Fruit fly (Drosophila melanogaster) whole organism, embryonic: ENCODE data around the gene Naa20A.

Source experiments
- Ada2b ChIP-seq: fragments of 200-800 bp; sonication (Bioruptor generic); IDR thresholded peaks from 2 replicates; pipeline ENCODE4 v1.3.6; 2022; ENCODE audit warnings: missing biosample characterization, missing genetic modification characterization
- CG10366 ChIP-seq: fragments of 200-800 bp; sonication (Bioruptor generic); IDR thresholded peaks from 2 replicates; pipeline ENCODE4 v1.3.6; 2022; ENCODE audit warnings: missing biosample characterization, missing genetic modification characterization
- CG10654 ChIP-seq: fragments of 200-800 bp; sonication (Bioruptor generic); optimal IDR thresholded peaks from 2 replicates; lab custom pipeline; 2016; ENCODE audit warnings: missing biosample characterization, missing genetic modification characterization
- CG11398 ChIP-seq: fragments of 200-800 bp; sonication (Bioruptor generic); optimal IDR thresholded peaks from 2 replicates; lab custom pipeline; 2016; ENCODE audit warnings: missing biosample characterization, missing genetic modification characterization
- CG12219 ChIP-seq: fragments of 200-800 bp; sonication (Bioruptor generic); optimal IDR thresholded peaks from 3 replicates; lab custom pipeline; 2018; ENCODE audit warnings: missing biosample characterization, mild to moderate bottlenecking, missing genetic modification characterization
- CG1233 ChIP-seq: fragments of 200-800 bp; sonication (Bioruptor generic); optimal IDR thresholded peaks from 4 replicates; lab custom pipeline; 2018; ENCODE audit warnings: missing biosample characterization, mild to moderate bottlenecking, missing genetic modification characterization
- CG14965 ChIP-seq: fragments of 200-800 bp; sonication (Bioruptor generic); optimal IDR thresholded peaks from 2 replicates; lab custom pipeline; 2016; ENCODE audit warnings: missing biosample characterization, missing genetic modification characterization, borderline replicate concordance
- CG17912 ChIP-seq: fragments of 200-800 bp; sonication (Bioruptor generic); optimal IDR thresholded peaks from 2 replicates; lab custom pipeline; 2018; ENCODE audit warnings: missing biosample characterization, mild to moderate bottlenecking, missing genetic modification characterization
- CG18764 ChIP-seq: fragments of 200-800 bp; sonication (Bioruptor generic); optimal IDR thresholded peaks from 3 replicates; lab custom pipeline; 2016; ENCODE audit warnings: missing biosample characterization, missing genetic modification characterization
- CG2120 ChIP-seq: fragments of 200-800 bp; sonication (Bioruptor generic); optimal IDR thresholded peaks from 3 replicates; lab custom pipeline; 2016; ENCODE audit warnings: missing biosample characterization, missing genetic modification characterization
- CG2202 ChIP-seq: fragments of 200-800 bp; sonication (Bioruptor generic); optimal IDR thresholded peaks from 2 replicates; lab custom pipeline; 2018; ENCODE audit warnings: missing biosample characterization, mild to moderate bottlenecking, missing genetic modification characterization
- CG2678 ChIP-seq: fragments of 200-800 bp; sonication (Bioruptor generic); optimal IDR thresholded peaks from 3 replicates; lab custom pipeline; 2019; ENCODE audit warnings: missing biosample characterization, mild to moderate bottlenecking, missing genetic modification characterization, moderate library complexity
- CG2875 ChIP-seq: fragments of 200-800 bp; sonication (Bioruptor generic); optimal IDR thresholded peaks from 2 replicates; lab custom pipeline; 2017; ENCODE audit warnings: missing biosample characterization, mild to moderate bottlenecking, missing genetic modification characterization, missing genetic modification reagents
- CG2889 ChIP-seq: fragments of 200-800 bp; sonication (Bioruptor generic); IDR thresholded peaks from 3 replicates; pipeline ENCODE4 v1.3.6; 2022; ENCODE audit warnings: missing biosample characterization, missing genetic modification characterization
- CG31388 ChIP-seq: fragments of 200-800 bp; sonication (Bioruptor generic); optimal IDR thresholded peaks from 2 replicates; lab custom pipeline; 2016; ENCODE audit warnings: missing biosample characterization, missing genetic modification characterization
- CG32772 ChIP-seq: fragments of 200-800 bp; sonication (Bioruptor generic); IDR thresholded peaks from 2 replicates; pipeline ENCODE4 v1.3.6; 2022; ENCODE audit warnings: missing biosample characterization, missing genetic modification characterization
- CG34422 ChIP-seq: fragments of 200-800 bp; sonication (Bioruptor generic); IDR thresholded peaks from 3 replicates; pipeline ENCODE4 v1.3.6; 2022; ENCODE audit warnings: missing biosample characterization, missing genetic modification characterization
- CG7556 ChIP-seq: fragments of 200-800 bp; sonication (Bioruptor generic); optimal IDR thresholded peaks from 2 replicates; lab custom pipeline; 2017; ENCODE audit warnings: missing biosample characterization, mild to moderate bottlenecking, missing genetic modification characterization
- CG8765 ChIP-seq: fragments of 200-800 bp; sonication (Bioruptor generic); IDR thresholded peaks from 2 replicates; pipeline ENCODE4 v1.3.6; 2022; ENCODE audit warnings: missing biosample characterization, missing genetic modification characterization
- CkIIα-i1 ChIP-seq: fragments of 200-800 bp; sonication (Bioruptor generic); IDR thresholded peaks from 2 replicates; pipeline ENCODE4 v1.3.6; 2022; ENCODE audit warnings: missing biosample characterization, missing genetic modification characterization
- E2f1 ChIP-seq: fragments of 200-800 bp; sonication (Bioruptor generic); IDR thresholded peaks from 2 replicates; pipeline ENCODE4 v1.3.6; 2022; ENCODE audit warnings: missing biosample characterization, missing genetic modification characterization
- ERR ChIP-seq: fragments of 200-800 bp; sonication (Bioruptor generic); optimal IDR thresholded peaks from 2 replicates; lab custom pipeline; 2016; ENCODE audit warnings: missing biosample characterization, missing genetic modification characterization
- HLH54F ChIP-seq: fragments of 200-800 bp; sonication (Bioruptor generic); optimal IDR thresholded peaks from 3 replicates; lab custom pipeline; 2016; ENCODE audit warnings: missing biosample characterization, missing genetic modification characterization
- Hand ChIP-seq: fragments of 200-800 bp; sonication (Bioruptor generic); optimal IDR thresholded peaks from 2 replicates; lab custom pipeline; 2017; ENCODE audit warnings: mild to moderate bottlenecking, missing biosample characterization, missing genetic modification reagents, missing genetic modification characterization
- HmgD ChIP-seq: fragments of 200-800 bp; sonication (Bioruptor generic); optimal IDR thresholded peaks from 3 replicates; lab custom pipeline; 2016; ENCODE audit warnings: missing biosample characterization, missing genetic modification characterization
- Kr ChIP-seq: fragments of 200-800 bp; sonication (Bioruptor generic); optimal IDR thresholded peaks from 2 replicates; lab custom pipeline; 2017; ENCODE audit warnings: missing biosample characterization, mild to moderate bottlenecking, missing genetic modification characterization
- Lhr ChIP-seq: fragments of 200-800 bp; sonication (Bioruptor generic); optimal IDR thresholded peaks from 3 replicates; lab custom pipeline; 2017; ENCODE audit warnings: mild to moderate bottlenecking, missing biosample characterization, missing genetic modification reagents, missing genetic modification characterization
- Lim3 ChIP-seq: fragments of 200-800 bp; sonication (Bioruptor generic); IDR thresholded peaks from 2 replicates; pipeline ENCODE4 v1.3.6; 2022; ENCODE audit warnings: missing biosample characterization, missing genetic modification characterization
- MESR4 ChIP-seq: fragments of 200-800 bp; sonication (Bioruptor generic); optimal IDR thresholded peaks from 2 replicates; lab custom pipeline; 2018; ENCODE audit warnings: missing biosample characterization, mild to moderate bottlenecking, missing genetic modification characterization, moderate library complexity
- Mad ChIP-seq: fragments of 200-800 bp; sonication (Bioruptor generic); optimal IDR thresholded peaks from 2 replicates; lab custom pipeline; 2016; ENCODE audit warnings: missing biosample characterization, missing genetic modification characterization
- PHDP ChIP-seq: fragments of 200-800 bp; sonication (Bioruptor generic); optimal IDR thresholded peaks from 3 replicates; lab custom pipeline; 2018; ENCODE audit warnings: missing biosample characterization, mild to moderate bottlenecking, missing genetic modification characterization, moderate library complexity
- Poxn ChIP-seq: fragments of 200-800 bp; sonication (Bioruptor generic); IDR thresholded peaks from 2 replicates; pipeline ENCODE4 v1.3.6; 2022; ENCODE audit warnings: missing biosample characterization, missing genetic modification characterization
- Side ChIP-seq: fragments of 200-800 bp; sonication (Bioruptor generic); optimal IDR thresholded peaks from 2 replicates; lab custom pipeline; 2016; ENCODE audit warnings: missing biosample characterization, missing genetic modification characterization
- Xbp1 ChIP-seq: fragments of 200-800 bp; sonication (Bioruptor generic); optimal IDR thresholded peaks from 3 replicates; lab custom pipeline; 2016; ENCODE audit warnings: missing biosample characterization, mild to moderate bottlenecking, missing genetic modification characterization
- abd-A ChIP-seq: fragments of 200-800 bp; sonication (Bioruptor generic); optimal IDR thresholded peaks from 3 replicates; lab custom pipeline; 2019; ENCODE audit warnings: missing biosample characterization, mild to moderate bottlenecking, missing genetic modification characterization, moderate library complexity
- caup ChIP-seq: fragments of 200-800 bp; sonication (Bioruptor generic); optimal IDR thresholded peaks from 3 replicates; lab custom pipeline; 2017; ENCODE audit warnings: missing biosample characterization, mild to moderate bottlenecking, missing genetic modification characterization, moderate library complexity; ENCODE audit not compliant: severe bottlenecking
- croc ChIP-seq: fragments of 200-800 bp; sonication (Bioruptor generic); conservative IDR thresholded peaks from 3 replicates; pipeline ENCODE4 v1.3.6; 2022; ENCODE audit warnings: missing biosample characterization, missing genetic modification characterization
- dysf ChIP-seq: fragments of 200-800 bp; sonication (Bioruptor generic); IDR thresholded peaks from 3 replicates; pipeline ENCODE4 v1.3.6; 2022; ENCODE audit warnings: missing biosample characterization, missing genetic modification characterization
- emc ChIP-seq: fragments of 200-800 bp; sonication (Bioruptor generic); optimal IDR thresholded peaks from 2 replicates; lab custom pipeline; 2016; ENCODE audit warnings: missing biosample characterization, missing genetic modification characterization
- exex ChIP-seq: fragments of 200-800 bp; sonication (Bioruptor generic); optimal IDR thresholded peaks from 4 replicates; lab custom pipeline; 2018; ENCODE audit warnings: missing biosample characterization, mild to moderate bottlenecking, missing genetic modification characterization, moderate library complexity
- fd3F ChIP-seq: fragments of 200-800 bp; sonication (Bioruptor generic); optimal IDR thresholded peaks from 2 replicates; lab custom pipeline; 2018; ENCODE audit warnings: missing biosample characterization, mild to moderate bottlenecking, missing genetic modification characterization, moderate library complexity
- gcm2 ChIP-seq: fragments of 200-800 bp; sonication (Bioruptor generic); optimal IDR thresholded peaks from 2 replicates; lab custom pipeline; 2016; ENCODE audit warnings: missing biosample characterization, missing genetic modification characterization
- grau ChIP-seq: fragments of 200-800 bp; optimal IDR thresholded peaks from 3 replicates; lab custom pipeline; 2019; ENCODE audit warnings: missing biosample characterization, mild to moderate bottlenecking, missing genetic modification characterization, moderate library complexity
- hth ChIP-seq: fragments of >200 bp; optimal IDR thresholded peaks from 2 replicates; lab custom pipeline; 2017; ENCODE audit warnings: inconsistent platforms
- jing ChIP-seq: fragments of 200-800 bp; sonication (Bioruptor generic); optimal IDR thresholded peaks from 2 replicates; lab custom pipeline; 2018; ENCODE audit warnings: missing biosample characterization, mild to moderate bottlenecking, missing genetic modification characterization
- maf-S ChIP-seq: fragments of 200-800 bp; sonication (Bioruptor generic); optimal IDR thresholded peaks from 2 replicates; lab custom pipeline; 2016; ENCODE audit warnings: missing biosample characterization, missing genetic modification characterization
- mirr ChIP-seq: fragments of 200-800 bp; sonication (Bioruptor generic); optimal IDR thresholded peaks from 3 replicates; lab custom pipeline; 2018; ENCODE audit warnings: missing biosample characterization, mild to moderate bottlenecking, missing genetic modification characterization
- row ChIP-seq: fragments of 200-800 bp; sonication (Bioruptor generic); IDR thresholded peaks from 3 replicates; pipeline ENCODE4 v1.3.6; 2022; ENCODE audit warnings: missing biosample characterization, missing genetic modification characterization
- slp2 ChIP-seq: fragments of 200-800 bp; sonication (Bioruptor generic); optimal IDR thresholded peaks from 2 replicates; lab custom pipeline; 2016; ENCODE audit warnings: missing biosample characterization, missing genetic modification characterization
- vnd ChIP-seq: fragments of 200-800 bp; sonication (Bioruptor generic); IDR thresholded peaks from 3 replicates; pipeline ENCODE4 v1.3.6; 2022; ENCODE audit warnings: missing biosample characterization, missing genetic modification characterization; ENCODE audit not compliant: partially characterized antibody
- z ChIP-seq: fragments of 200-800 bp; sonication (Bioruptor generic); IDR thresholded peaks from 3 replicates; pipeline ENCODE4 v1.3.6; 2022; ENCODE audit warnings: missing biosample characterization, missing genetic modification characterization

Naa20A gene

dm6 chrX:19642819-19643504 is 20.1 kb upstream of the Naa20A start, which contains the start of the genes CG12237 and Sec61gamma (continued):
- TF ChIP-seq CG2202 (tag; lab: Kevin White, UChicago) (no peak), CG34422 (GFP tag; lab: Robert Waterston, UW) (peak; percentile 72; the same call in 1 of the 3 replicates), CG8765 (GFP tag; lab: Robert Waterston, UW) (no peak), ERR (GFP tag; lab: Kevin White, UChicago) (peak; percentile 25), CG2120 (GFP tag; lab: Kevin White, UChicago) (no peak), gcm2 (GFP tag; lab: Kevin White, UChicago) (no peak), CG10654 (GFP tag; lab: Kevin White, UChicago) (peak; percentile 3), Ada2b (GFP tag; lab: Robert Waterston, UW) (no peak), z (GFP tag; lab: Robert Waterston, UW) (no peak), vnd (GFP tag; lab: Robert Waterston, UW) (no peak), CG2875 (GFP tag; lab: Kevin White, UChicago) (no peak), Lhr (no peak), Kr (GFP tag; lab: Kevin White, UChicago) (no peak), dysf (GFP tag; lab: Robert Waterston, UW) (0 out of 3 replicates have a peak, but pooled peaks have one; percentile 50), Poxn (GFP tag; lab: Robert Waterston, UW) (no peak), HmgD (GFP tag; lab: Kevin White, UChicago) (peak; percentile 13), exex (tag; lab: Kevin White, UChicago) (no peak), Xbp1 (GFP tag; lab: Kevin White, UChicago) (peak; percentile 58), Mad (peak; percentile 9), PHDP (tag; lab: Kevin White, UChicago) (no peak), hth (no peak), croc (GFP tag; lab: Robert Waterston, UW) (no peak), CG18764 (GFP tag; lab: Kevin White, UChicago) (no peak), CG10366 (GFP tag; lab: Robert Waterston, UW) (peak; percentile 21; the same call in 1 of the 2 replicates), HLH54F (no peak), CkIIα-i1 (GFP tag; lab: Robert Waterston, UW) (no peak), Side (peak; percentile 0), E2f1 (GFP tag; lab: Robert Waterston, UW) (no peak), CG12219 (GFP tag; lab: Kevin White, UChicago) (no peak), slp2 (GFP tag; lab: Kevin White, UChicago) (peak; percentile 13), jing (GFP tag; lab: Kevin White, UChicago) (no peak), Hand (GFP tag; lab: Kevin White, UChicago) (no peak), CG1233 (GFP tag; lab: Kevin White, UChicago) (no peak), CG31388 (GFP tag; lab: Kevin White, UChicago) (no peak), abd-A (tag; lab: Kevin White, UChicago) (no peak), fd3F (GFP tag; lab: Kevin White, UChicago) (no peak), CG2889 (GFP tag; lab: Robert Waterston, UW) (no peak), CG32772 (GFP tag; lab: Robert Waterston, UW) (no peak), CG14965 (GFP tag; lab: Kevin White, UChicago) (no peak), CG7556 (GFP tag; lab: Kevin White, UChicago) (no peak), row (GFP tag; lab: Robert Waterston, UW) (peak; percentile 89), CG11398 (GFP tag; lab: Kevin White, UChicago) (no peak), maf-S (GFP tag; lab: Kevin White, UChicago) (peak; percentile 11), Lim3 (GFP tag; lab: Robert Waterston, UW) (no peak), emc (GFP tag; lab: Kevin White, UChicago) (no peak), CG17912 (GFP tag; lab: Kevin White, UChicago) (no peak), grau (tag; lab: Kevin White, UChicago) (peak; percentile 28), caup (GFP tag; lab: Kevin White, UChicago) (no peak), mirr (GFP tag; lab: Kevin White, UChicago) (peak; percentile 26), CG2678 (tag; lab: Kevin White, UChicago) (peak; percentile 33), MESR4 (peak; percentile 84)
